Fruit fly (Drosophila melanogaster) whole organism, embryonic: ENCODE results near the gene CG7943.
A peak's percentile ranks its signal among the peaks of the same experiment; 100 is the strongest.

ENCODE experiments used
- Awh ChIP-seq: fragments of 200-800 bp; sonication (Bioruptor generic); IDR thresholded peaks from 2 replicates; pipeline ENCODE4, ENCODE4 v1.3.6; 2022; ENCODE audit warnings: missing biosample characterization, missing genetic modification characterization
- Bgb ChIP-seq: fragments of 200-800 bp; sonication (Bioruptor generic); IDR thresholded peaks from 2 replicates; pipeline ENCODE4 v1.3.6; 2022; ENCODE audit warnings: missing biosample characterization, missing genetic modification characterization; ENCODE audit not compliant: partially characterized antibody
- CG10321 ChIP-seq: fragments of 200-800 bp; sonication (Bioruptor generic); IDR thresholded peaks from 2 replicates; pipeline ENCODE4 v1.3.6; 2022; ENCODE audit warnings: missing biosample characterization, missing genetic modification characterization
- CG10543 ChIP-seq: fragments of 200-800 bp; sonication (Bioruptor generic); optimal IDR thresholded peaks from 3 replicates; lab custom pipeline; 2017; ENCODE audit warnings: missing biosample characterization, mild to moderate bottlenecking, missing genetic modification characterization, moderate library complexity
- CG11504 ChIP-seq: fragments of 200-800 bp; sonication (Bioruptor generic); optimal IDR thresholded peaks from 3 replicates; lab custom pipeline; 2019; ENCODE audit warnings: missing biosample characterization, mild to moderate bottlenecking, missing genetic modification characterization, moderate library complexity
- CG12104 ChIP-seq: fragments of 200-800 bp; sonication (Bioruptor generic); optimal IDR thresholded peaks from 3 replicates; lab custom pipeline; 2016; ENCODE audit warnings: missing biosample characterization, missing genetic modification characterization
- CG1233 ChIP-seq: fragments of 200-800 bp; sonication (Bioruptor generic); optimal IDR thresholded peaks from 4 replicates; lab custom pipeline; 2018; ENCODE audit warnings: missing biosample characterization, mild to moderate bottlenecking, missing genetic modification characterization
- CG14441 ChIP-seq: fragments of 200-800 bp; sonication (Bioruptor generic); IDR thresholded peaks from 2 replicates; pipeline ENCODE4 v1.3.6; 2022; ENCODE audit warnings: missing biosample characterization, missing genetic modification characterization
- CG14860 ChIP-seq: fragments of 200-800 bp; sonication (Bioruptor generic); IDR thresholded peaks from 3 replicates; pipeline ENCODE4 v1.3.6; 2022; ENCODE audit warnings: missing biosample characterization, missing genetic modification characterization; ENCODE audit not compliant: partially characterized antibody
- CG17829 ChIP-seq: fragments of 200-800 bp; optimal IDR thresholded peaks from 2 replicates; lab custom pipeline; 2019; ENCODE audit warnings: missing biosample characterization, mild to moderate bottlenecking, missing genetic modification characterization, moderate library complexity
- CG17912 ChIP-seq: fragments of 200-800 bp; sonication (Bioruptor generic); optimal IDR thresholded peaks from 2 replicates; lab custom pipeline; 2018; ENCODE audit warnings: missing biosample characterization, mild to moderate bottlenecking, missing genetic modification characterization
- CG1832 ChIP-seq: fragments of 200-800 bp; sonication (Bioruptor generic); optimal IDR thresholded peaks from 2 replicates; lab custom pipeline; 2017; ENCODE audit warnings: missing biosample characterization, mild to moderate bottlenecking, missing genetic modification characterization, inconsistent platforms
- CG18476 ChIP-seq: fragments of 200-800 bp; sonication (Bioruptor generic); optimal IDR thresholded peaks from 2 replicates; lab custom pipeline; 2016; ENCODE audit warnings: missing biosample characterization, mild to moderate bottlenecking, missing genetic modification characterization
- CG2129 ChIP-seq: fragments of 200-800 bp; sonication (Bioruptor generic); IDR thresholded peaks from 2 replicates; pipeline ENCODE4 v1.3.6; 2022; ENCODE audit warnings: missing biosample characterization, missing genetic modification characterization; ENCODE audit not compliant: partially characterized antibody
- CG2875 ChIP-seq: fragments of 200-800 bp; sonication (Bioruptor generic); optimal IDR thresholded peaks from 2 replicates; lab custom pipeline; 2017; ENCODE audit warnings: missing biosample characterization, mild to moderate bottlenecking, missing genetic modification characterization, missing genetic modification reagents
- CG2889 ChIP-seq: fragments of 200-800 bp; sonication (Bioruptor generic); IDR thresholded peaks from 3 replicates; pipeline ENCODE4 v1.3.6; 2022; ENCODE audit warnings: missing biosample characterization, missing genetic modification characterization
- CG31224 ChIP-seq: fragments of 200-800 bp; sonication (Bioruptor generic); IDR thresholded peaks from 2 replicates; pipeline ENCODE4 v1.3.6; 2022; ENCODE audit warnings: missing biosample characterization, missing genetic modification characterization
- CG33213 ChIP-seq: fragments of 200-800 bp; sonication (Bioruptor generic); optimal IDR thresholded peaks from 3 replicates; lab custom pipeline; 2016; ENCODE audit warnings: missing biosample characterization, missing genetic modification characterization
- CG34422 ChIP-seq: fragments of 200-800 bp; sonication (Bioruptor generic); IDR thresholded peaks from 3 replicates; pipeline ENCODE4 v1.3.6; 2022; ENCODE audit warnings: missing biosample characterization, missing genetic modification characterization
- CG4820 ChIP-seq: fragments of 200-800 bp; sonication (Bioruptor generic); optimal IDR thresholded peaks from 3 replicates; lab custom pipeline; 2016; ENCODE audit warnings: missing biosample characterization, missing genetic modification characterization
- CG6765 ChIP-seq: fragments of 200-800 bp; sonication (Bioruptor generic); optimal IDR thresholded peaks from 3 replicates; lab custom pipeline; 2017; ENCODE audit warnings: missing biosample characterization, mild to moderate bottlenecking, missing genetic modification characterization
- CTCF ChIP-seq: fragments of 200-800 bp; sonication (Bioruptor generic); optimal IDR thresholded peaks from 2 replicates; lab custom pipeline; 2017; ENCODE audit warnings: missing biosample characterization, mild to moderate bottlenecking, missing genetic modification characterization, moderate library complexity
- Ets65A ChIP-seq: fragments of 200-800 bp; sonication (Bioruptor generic); peaks from one replicate; lab custom pipeline; 2016; ENCODE audit warnings: missing biosample characterization, missing genetic modification characterization
- HLH54F ChIP-seq: fragments of 200-800 bp; sonication (Bioruptor generic); optimal IDR thresholded peaks from 3 replicates; lab custom pipeline; 2016; ENCODE audit warnings: missing biosample characterization, missing genetic modification characterization
- HmgD ChIP-seq: fragments of 200-800 bp; sonication (Bioruptor generic); optimal IDR thresholded peaks from 3 replicates; lab custom pipeline; 2016; ENCODE audit warnings: missing biosample characterization, missing genetic modification characterization
- Hmx ChIP-seq: fragments of 200-800 bp; sonication (Bioruptor generic); optimal IDR thresholded peaks from 2 replicates; lab custom pipeline; 2016; ENCODE audit warnings: missing biosample characterization, missing genetic modification characterization
- Lim3 ChIP-seq: fragments of 200-800 bp; sonication (Bioruptor generic); IDR thresholded peaks from 2 replicates; pipeline ENCODE4 v1.3.6; 2022; ENCODE audit warnings: missing biosample characterization, missing genetic modification characterization
- Meics ChIP-seq: fragments of 200-800 bp; sonication (Bioruptor generic); optimal IDR thresholded peaks from 2 replicates; lab custom pipeline; 2017; ENCODE audit warnings: missing biosample characterization, mild to moderate bottlenecking, missing genetic modification characterization
- NFAT ChIP-seq: fragments of 200-800 bp; sonication (Bioruptor generic); IDR thresholded peaks from 2 replicates; pipeline ENCODE4 v1.3.6; 2022; ENCODE audit warnings: missing biosample characterization, missing genetic modification characterization
- Optix ChIP-seq: fragments of 200-800 bp; sonication (Bioruptor generic); IDR thresholded peaks from 3 replicates; pipeline ENCODE4 v1.3.6; 2022; ENCODE audit warnings: missing biosample characterization, missing genetic modification characterization
- Rfx ChIP-seq: fragments of 200-800 bp; sonication (Bioruptor generic); IDR thresholded peaks from 2 replicates; pipeline ENCODE4 v1.3.6; 2022; ENCODE audit warnings: missing biosample characterization, missing genetic modification characterization
- Scr ChIP-seq: fragments of 200-800 bp; sonication (Bioruptor generic); IDR thresholded peaks from 2 replicates; pipeline ENCODE4 v1.3.6; 2022; ENCODE audit warnings: missing biosample characterization, missing genetic modification characterization; ENCODE audit not compliant: partially characterized antibody
- Usf ChIP-seq: fragments of 200-800 bp; sonication (Bioruptor generic); optimal IDR thresholded peaks from 2 replicates; lab custom pipeline; 2017; ENCODE audit warnings: missing genotype, missing biosample characterization, missing genetic modification characterization
- ab ChIP-seq: fragments of 200-800 bp; sonication (Bioruptor generic); optimal IDR thresholded peaks from 2 replicates; lab custom pipeline; 2016; ENCODE audit warnings: missing biosample characterization, missing genetic modification characterization
- bbx ChIP-seq: fragments of 200-800 bp; sonication (Bioruptor generic); IDR thresholded peaks from 2 replicates; pipeline ENCODE4 v1.3.6; 2022; ENCODE audit warnings: missing biosample characterization, missing genetic modification characterization; ENCODE audit not compliant: partially characterized antibody
- chif ChIP-seq, 2 experiments: fragments of 200-800 bp; sonication (Bioruptor generic); optimal IDR thresholded peaks; 3 replicates each; lab custom pipeline; 2016; ENCODE audit warnings: missing biosample characterization in 2 of 2, missing genetic modification characterization in 2 of 2
- chm ChIP-seq: fragments of 200-800 bp; sonication (Bioruptor generic); IDR thresholded peaks from 2 replicates; pipeline ENCODE4 v1.3.6; 2022; ENCODE audit warnings: missing biosample characterization, missing genetic modification characterization
- fu2 ChIP-seq: fragments of 200-800 bp; sonication (Bioruptor generic); optimal IDR thresholded peaks from 2 replicates; lab custom pipeline; 2016; ENCODE audit warnings: missing biosample characterization, missing genetic modification characterization
- gem ChIP-seq: fragments of 200-800 bp; sonication (Bioruptor generic); optimal IDR thresholded peaks from 2 replicates; lab custom pipeline; 2019; ENCODE audit warnings: missing biosample characterization, mild to moderate bottlenecking, missing genetic modification characterization, moderate library complexity
- grau ChIP-seq: fragments of 200-800 bp; optimal IDR thresholded peaks from 3 replicates; lab custom pipeline; 2019; ENCODE audit warnings: missing biosample characterization, mild to moderate bottlenecking, missing genetic modification characterization, moderate library complexity
- ham ChIP-seq: fragments of 200-800 bp; sonication (Bioruptor generic); IDR thresholded peaks from 2 replicates; pipeline ENCODE4 v1.3.6; 2022; ENCODE audit warnings: missing biosample characterization, missing genetic modification characterization
- ken ChIP-seq: fragments of 200-800 bp; sonication (Bioruptor generic); IDR thresholded peaks from 3 replicates; pipeline ENCODE4 v1.3.6; 2022; ENCODE audit warnings: missing biosample characterization, missing genetic modification characterization
- knrl ChIP-seq: fragments of 200-800 bp; sonication (Bioruptor generic); IDR thresholded peaks from 3 replicates; pipeline ENCODE4 v1.3.6; 2022; ENCODE audit warnings: missing biosample characterization, missing genetic modification characterization; ENCODE audit not compliant: partially characterized antibody
- lilli ChIP-seq: fragments of 200-800 bp; sonication (Bioruptor generic); optimal IDR thresholded peaks from 3 replicates; lab custom pipeline; 2016; ENCODE audit warnings: missing biosample characterization, missing genetic modification characterization
- mirr ChIP-seq: fragments of 200-800 bp; sonication (Bioruptor generic); optimal IDR thresholded peaks from 3 replicates; lab custom pipeline; 2018; ENCODE audit warnings: missing biosample characterization, mild to moderate bottlenecking, missing genetic modification characterization
- pzg ChIP-seq: fragments of 200-800 bp; sonication (Bioruptor generic); optimal IDR thresholded peaks from 3 replicates; lab custom pipeline; 2018; ENCODE audit warnings: missing biosample characterization, mild to moderate bottlenecking, missing genetic modification characterization, moderate library complexity
- salm ChIP-seq: fragments of 200-800 bp; sonication (Bioruptor generic); optimal IDR thresholded peaks from 2 replicates; lab custom pipeline; 2018; ENCODE audit warnings: missing biosample characterization, mild to moderate bottlenecking, missing genetic modification characterization
- sna ChIP-seq: fragments of 200-800 bp; sonication (Bioruptor generic); IDR thresholded peaks from 2 replicates; pipeline ENCODE4 v1.3.6; 2022; ENCODE audit warnings: missing biosample characterization, missing genetic modification characterization; ENCODE audit not compliant: partially characterized antibody
- wek ChIP-seq: fragments of 200-800 bp; sonication (Bioruptor generic); optimal IDR thresholded peaks from 3 replicates; lab custom pipeline; 2018; ENCODE audit warnings: missing biosample characterization, mild to moderate bottlenecking, missing genetic modification characterization, moderate library complexity
- z ChIP-seq: fragments of 200-800 bp; sonication (Bioruptor generic); IDR thresholded peaks from 3 replicates; pipeline ENCODE4 v1.3.6; 2022; ENCODE audit warnings: missing biosample characterization, missing genetic modification characterization

The CG7943 gene

DNA sequence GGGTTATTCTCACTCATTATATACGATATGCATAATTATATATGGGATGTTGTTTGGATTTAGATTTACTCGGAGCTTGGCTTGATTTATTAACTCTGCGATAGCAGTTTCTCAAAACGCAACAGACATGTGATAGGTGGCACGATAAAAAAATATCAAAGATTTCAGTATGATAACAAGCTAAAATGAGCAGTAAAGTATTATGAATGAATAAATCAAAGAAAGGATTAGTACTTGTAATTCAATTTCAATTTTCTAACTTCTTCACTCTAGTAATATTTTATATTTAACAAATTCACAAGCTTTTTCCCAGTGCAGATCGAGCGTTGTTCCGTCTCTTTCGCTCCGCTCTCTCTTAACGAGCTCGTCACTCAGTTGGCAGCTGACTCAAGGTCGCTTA, 37.9 kb downstream of the CG7943 start:
- no peak for TF ChIP-seq chif (GFP tag; optimal IDR thresholded peaks at IDR 0.05; lab: Kevin White, UChicago)
- no peak for TF ChIP-seq CG17912 (GFP tag; lab: Kevin White, UChicago)
- TF ChIP-seq gem (tag; lab: Kevin White, UChicago): peak; percentile 4
- TF ChIP-seq CG2889 (GFP tag; lab: Robert Waterston, UW): no peak
- no peak for TF ChIP-seq CG2875
- no peak for TF ChIP-seq grau
- no peak for TF ChIP-seq Optix (GFP tag; lab: Robert Waterston, UW)
- TF ChIP-seq pzg (GFP tag; lab: Kevin White, UChicago): no peak
- peak; percentile 9 for TF ChIP-seq CG11504

DNA sequence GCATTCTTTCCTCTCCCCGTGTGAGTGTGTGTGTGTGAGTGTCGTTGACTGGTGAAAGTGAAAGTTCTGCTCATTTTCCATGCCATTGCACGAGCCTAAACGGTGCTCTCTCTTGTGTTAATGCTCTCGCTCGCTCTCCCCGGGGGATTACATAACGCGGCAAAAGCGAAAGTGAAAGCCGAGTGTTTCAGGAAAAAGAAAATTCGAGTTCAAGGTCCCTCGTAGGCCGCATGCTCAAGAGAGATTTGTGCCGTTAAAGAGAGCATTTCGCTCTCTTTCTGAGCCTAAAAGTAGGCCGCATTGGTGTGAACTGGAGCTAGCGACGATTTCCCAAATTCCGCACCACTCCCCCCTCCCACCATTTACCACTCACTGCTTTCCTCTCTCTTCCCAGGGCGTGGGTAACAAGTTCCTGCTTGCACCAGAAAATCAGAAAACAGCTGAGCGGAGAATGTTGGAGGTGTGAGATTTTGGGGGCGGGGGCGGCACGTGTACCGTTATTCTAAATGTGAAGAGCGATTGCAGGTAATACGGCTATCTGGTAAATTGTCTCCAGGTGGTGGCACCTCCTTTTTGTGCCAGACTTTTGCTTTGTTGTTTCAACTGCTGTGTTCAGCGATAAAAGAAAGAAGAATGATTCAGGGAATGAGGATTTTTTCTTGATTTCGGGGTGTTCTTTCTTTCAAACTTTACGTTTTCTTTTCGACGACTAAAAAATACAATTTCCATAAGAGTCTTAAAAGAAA, 44.2 kb downstream of the CG7943 start:
- TF ChIP-seq z (GFP tag; lab: Robert Waterston, UW): peak; percentile 90
- TF ChIP-seq CG14441 (GFP tag; lab: Robert Waterston, UW): no peak
- no peak for TF ChIP-seq NFAT (GFP tag; lab: Robert Waterston, UW)
- no peak for TF ChIP-seq knrl (GFP tag; lab: Robert Waterston, UW)
- no peak for TF ChIP-seq HLH54F
- TF ChIP-seq CG6765 (GFP tag; lab: Kevin White, UChicago): no peak
- TF ChIP-seq salm (tag; lab: Kevin White, UChicago): no peak
- TF ChIP-seq CG2129 (GFP tag; lab: Robert Waterston, UW): no peak
- TF ChIP-seq ken (GFP tag; lab: Robert Waterston, UW): no peak
- peak; percentile 70 for TF ChIP-seq CTCF
- TF ChIP-seq ham: no peak
- no peak for TF ChIP-seq CG31224 (GFP tag; lab: Robert Waterston, UW)
- no peak for TF ChIP-seq HmgD (GFP tag; lab: Kevin White, UChicago)
- peak; percentile 29; the same call in 1 of the 2 replicates for TF ChIP-seq Bgb (GFP tag; lab: Robert Waterston, UW)
- TF ChIP-seq Scr: no peak
- no peak for TF ChIP-seq CG14860 (GFP tag; lab: Robert Waterston, UW)
- no peak for TF ChIP-seq CG1233
- TF ChIP-seq CG17829 (tag; lab: Kevin White, UChicago): no peak
- no peak for TF ChIP-seq CG4820
- TF ChIP-seq Lim3 (GFP tag; lab: Robert Waterston, UW): no peak
- TF ChIP-seq Rfx: 0 out of 2 replicates have a peak, but pooled peaks have one; percentile 19
- no peak for TF ChIP-seq Usf
- no peak for TF ChIP-seq Hmx (GFP tag; lab: Kevin White, UChicago)
- no peak for TF ChIP-seq lilli (GFP tag; lab: Kevin White, UChicago)
- TF ChIP-seq CG10321 (GFP tag; lab: Robert Waterston, UW): no peak
- TF ChIP-seq CG10543 (GFP tag; lab: Kevin White, UChicago): no peak
- TF ChIP-seq Awh (GFP tag; lab: Robert Waterston, UW): no peak
- no peak for TF ChIP-seq fu2 (GFP tag; lab: Kevin White, UChicago)
- TF ChIP-seq CG1832 (GFP tag; lab: Kevin White, UChicago): no peak
- no peak for TF ChIP-seq mirr (GFP tag; lab: Kevin White, UChicago)
- TF ChIP-seq CG12104 (GFP tag; lab: Kevin White, UChicago): no peak
- no peak for TF ChIP-seq CG34422 (GFP tag; lab: Robert Waterston, UW)
- no peak for TF ChIP-seq bbx
- peak; percentile 43 for TF ChIP-seq Ets65A
- no peak for TF ChIP-seq Meics (GFP tag; lab: Kevin White, UChicago)
- no peak for TF ChIP-seq CG33213 (GFP tag; lab: Kevin White, UChicago)
- no peak for TF ChIP-seq chm
- TF ChIP-seq ab: no peak
- TF ChIP-seq sna (GFP tag; lab: Robert Waterston, UW): no peak
- TF ChIP-seq wek (GFP tag; lab: Kevin White, UChicago): no peak
- TF ChIP-seq CG18476 (GFP tag; lab: Kevin White, UChicago): no peak
